Fruit fly (Drosophila melanogaster) whole organism, embryonic: ENCODE data around the gene UbcE2H.

Experiments used
- Atf3 ChIP-seq: fragments of 200-800 bp; sonication (Bioruptor generic); optimal IDR thresholded peaks from 3 replicates; lab custom pipeline; 2016; ENCODE audit warnings: missing biosample characterization, missing genetic modification characterization
- Bdp1 ChIP-seq: fragments of 200-800 bp; sonication (Bioruptor generic); optimal IDR thresholded peaks from 3 replicates; lab custom pipeline; 2016; ENCODE audit warnings: missing biosample characterization, missing genetic modification characterization
- CG1024 ChIP-seq: fragments of 200-800 bp; sonication (Bioruptor generic); IDR thresholded peaks from 2 replicates; pipeline ENCODE4 v1.3.6; 2022; ENCODE audit warnings: missing biosample characterization, missing genetic modification characterization
- CG10321 ChIP-seq: fragments of 200-800 bp; sonication (Bioruptor generic); IDR thresholded peaks from 2 replicates; pipeline ENCODE4 v1.3.6; 2022; ENCODE audit warnings: missing biosample characterization, missing genetic modification characterization
- CG10654 ChIP-seq: fragments of 200-800 bp; sonication (Bioruptor generic); optimal IDR thresholded peaks from 2 replicates; lab custom pipeline; 2016; ENCODE audit warnings: missing biosample characterization, missing genetic modification characterization
- CG15696 ChIP-seq: fragments of 200-800 bp; sonication (Bioruptor generic); optimal IDR thresholded peaks from 2 replicates; lab custom pipeline; 2019; ENCODE audit warnings: missing biosample characterization, mild to moderate bottlenecking, missing genetic modification characterization, moderate library complexity
- CG1603 ChIP-seq: fragments of 200-800 bp; sonication (Bioruptor generic); optimal IDR thresholded peaks from 2 replicates; lab custom pipeline; 2019; ENCODE audit warnings: missing biosample characterization, mild to moderate bottlenecking, missing genetic modification characterization, moderate library complexity
- CG2712 ChIP-seq: fragments of 200-800 bp; optimal IDR thresholded peaks from 3 replicates; lab custom pipeline; 2019; ENCODE audit warnings: missing biosample characterization, mild to moderate bottlenecking, missing genetic modification characterization, moderate library complexity
- CG2889 ChIP-seq: fragments of 200-800 bp; sonication (Bioruptor generic); IDR thresholded peaks from 3 replicates; pipeline ENCODE4 v1.3.6; 2022; ENCODE audit warnings: missing biosample characterization, missing genetic modification characterization
- CG31441 ChIP-seq: fragments of 200-800 bp; sonication (Bioruptor generic); IDR thresholded peaks from 2 replicates; pipeline ENCODE4 v1.3.6; 2022; ENCODE audit warnings: missing biosample characterization, missing genetic modification characterization
- CG33557 ChIP-seq: fragments of 200-800 bp; sonication (Bioruptor generic); optimal IDR thresholded peaks from 2 replicates; lab custom pipeline; 2019; ENCODE audit warnings: missing biosample characterization, mild to moderate bottlenecking, missing genetic modification characterization, moderate library complexity
- CG3995 ChIP-seq: fragments of 200-800 bp; sonication (Bioruptor generic); optimal IDR thresholded peaks from 3 replicates; lab custom pipeline; 2016; ENCODE audit warnings: missing biosample characterization, missing genetic modification characterization
- CG4404 ChIP-seq: fragments of 200-800 bp; sonication (Bioruptor generic); IDR thresholded peaks from 2 replicates; pipeline ENCODE4 v1.3.6; 2022; ENCODE audit warnings: missing biosample characterization, missing genetic modification characterization
- CG6254 ChIP-seq: fragments of 200-800 bp; sonication (Bioruptor generic); optimal IDR thresholded peaks from 3 replicates; lab custom pipeline; 2017; ENCODE audit warnings: mild to moderate bottlenecking, missing biosample characterization, missing genetic modification reagents, missing genetic modification characterization
- CG6854 ChIP-seq: fragments of 200-800 bp; sonication (Bioruptor generic); optimal IDR thresholded peaks from 3 replicates; lab custom pipeline; 2017; ENCODE audit warnings: missing biosample characterization, mild to moderate bottlenecking, missing genetic modification characterization
- CG7271 ChIP-seq: fragments of 200-800 bp; sonication (Bioruptor generic); optimal IDR thresholded peaks from 2 replicates; lab custom pipeline; 2018; ENCODE audit warnings: missing biosample characterization, mild to moderate bottlenecking, missing genetic modification characterization, moderate library complexity
- CG7357 ChIP-seq: fragments of 200-800 bp; sonication (Bioruptor generic); IDR thresholded peaks from 3 replicates; pipeline ENCODE4 v1.3.6; 2022; ENCODE audit warnings: missing biosample characterization, missing genetic modification characterization
- CG7786 ChIP-seq: fragments of 200-800 bp; sonication (Bioruptor generic); optimal IDR thresholded peaks from 2 replicates; lab custom pipeline; 2016; ENCODE audit warnings: missing biosample characterization, missing genetic modification characterization
- CG7839 ChIP-seq: fragments of 200-800 bp; sonication (Bioruptor generic); optimal IDR thresholded peaks from 3 replicates; lab custom pipeline; 2018; ENCODE audit warnings: missing biosample characterization, mild to moderate bottlenecking, missing genetic modification characterization, moderate library complexity
- CG8944 ChIP-seq: fragments of 200-800 bp; sonication (Bioruptor generic); optimal IDR thresholded peaks from 3 replicates; lab custom pipeline; 2016; ENCODE audit warnings: missing biosample characterization, missing genetic modification characterization
- CG9437 ChIP-seq: fragments of 200-800 bp; sonication (Bioruptor generic); optimal IDR thresholded peaks from 2 replicates; lab custom pipeline; 2018; ENCODE audit warnings: missing biosample characterization, mild to moderate bottlenecking, missing genetic modification characterization
- Ets65A ChIP-seq: fragments of 200-800 bp; sonication (Bioruptor generic); peaks from one replicate; lab custom pipeline; 2016; ENCODE audit warnings: missing biosample characterization, missing genetic modification characterization
- MESR4 ChIP-seq: fragments of 200-800 bp; sonication (Bioruptor generic); optimal IDR thresholded peaks from 2 replicates; lab custom pipeline; 2018; ENCODE audit warnings: missing biosample characterization, mild to moderate bottlenecking, missing genetic modification characterization, moderate library complexity
- Mad ChIP-seq: fragments of 200-800 bp; sonication (Bioruptor generic); optimal IDR thresholded peaks from 2 replicates; lab custom pipeline; 2016; ENCODE audit warnings: missing biosample characterization, missing genetic modification characterization
- NfI ChIP-seq: fragments of 200-800 bp; sonication (Bioruptor generic); optimal IDR thresholded peaks from 3 replicates; lab custom pipeline; 2018; ENCODE audit warnings: missing biosample characterization, mild to moderate bottlenecking, missing genetic modification characterization, moderate library complexity
- Ptx1 ChIP-seq: fragments of 200-800 bp; sonication (Bioruptor generic); IDR thresholded peaks from 2 replicates; pipeline ENCODE4 v1.3.6; 2022; ENCODE audit warnings: missing biosample characterization, missing genetic modification characterization
- Trl ChIP-seq, 3 experiments: fragments of >200 bp in 2 of 3; fragments of 200-800 bp in 1 of 3; sonication (Bioruptor generic) in 1 of 3; optimal IDR thresholded peaks; 2 replicates in 1 of 3; 3 replicates in 2 of 3; lab custom pipeline; 2016 to 2017; ENCODE audit warnings: missing biosample characterization in 1 of 3, missing genetic modification characterization in 1 of 3
- ac ChIP-seq: fragments of 200-800 bp; sonication (Bioruptor generic); optimal IDR thresholded peaks from 3 replicates; lab custom pipeline; 2017; ENCODE audit warnings: missing biosample characterization, mild to moderate bottlenecking, missing genetic modification characterization
- ash1 ChIP-seq: fragments of 200-800 bp; sonication (Bioruptor generic); optimal IDR thresholded peaks from 2 replicates; lab custom pipeline; 2018; ENCODE audit warnings: missing biosample characterization, mild to moderate bottlenecking, missing genetic modification characterization
- ci ChIP-seq: fragments of 200-800 bp; sonication (Bioruptor generic); IDR thresholded peaks from 3 replicates; pipeline ENCODE4 v1.3.6; 2022; ENCODE audit warnings: missing biosample characterization, missing genetic modification characterization
- cwo ChIP-seq: fragments of 200-800 bp; sonication (Bioruptor generic); optimal IDR thresholded peaks from 3 replicates; lab custom pipeline; 2017; ENCODE audit warnings: missing biosample characterization, missing genetic modification characterization, mild to moderate bottlenecking, moderate library complexity, missing genetic modification reagents
- dmrt11E ChIP-seq: fragments of 200-800 bp; sonication (Bioruptor generic); optimal IDR thresholded peaks from 3 replicates; lab custom pipeline; 2018; ENCODE audit warnings: missing biosample characterization, mild to moderate bottlenecking, missing genetic modification characterization, moderate library complexity
- fd3F ChIP-seq: fragments of 200-800 bp; sonication (Bioruptor generic); optimal IDR thresholded peaks from 2 replicates; lab custom pipeline; 2018; ENCODE audit warnings: missing biosample characterization, mild to moderate bottlenecking, missing genetic modification characterization, moderate library complexity
- ftz-f1 ChIP-seq: fragments of 200-800 bp; sonication (Bioruptor generic); optimal IDR thresholded peaks from 2 replicates; lab custom pipeline; 2016; ENCODE audit warnings: missing biosample characterization, missing genetic modification characterization
- gce ChIP-seq: fragments of 200-800 bp; sonication (Bioruptor generic); IDR thresholded peaks from 3 replicates; pipeline ENCODE4 v1.3.6; 2022; ENCODE audit warnings: missing biosample characterization, missing genetic modification characterization
- gsb ChIP-seq: fragments of 200-800 bp; sonication (Bioruptor generic); IDR thresholded peaks from 2 replicates; pipeline ENCODE4 v1.3.6; 2022; ENCODE audit warnings: missing biosample characterization, missing genetic modification characterization
- hbn ChIP-seq: fragments of 200-800 bp; sonication (Bioruptor generic); IDR thresholded peaks from 2 replicates; pipeline ENCODE4 v1.3.6; 2022; ENCODE audit warnings: missing biosample characterization, missing genetic modification characterization; ENCODE audit not compliant: partially characterized antibody
- her ChIP-seq: fragments of 200-800 bp; sonication (Bioruptor generic); optimal IDR thresholded peaks from 2 replicates; lab custom pipeline; 2016; ENCODE audit warnings: missing biosample characterization, missing genetic modification characterization
- ind ChIP-seq: fragments of 200-800 bp; sonication (Bioruptor generic); optimal IDR thresholded peaks from 3 replicates; lab custom pipeline; 2016; ENCODE audit warnings: missing biosample characterization, missing genetic modification characterization
- inv ChIP-seq: fragments of 200-800 bp; sonication (Bioruptor generic); IDR thresholded peaks from 2 replicates; pipeline ENCODE4 v1.3.6; 2022; ENCODE audit warnings: missing biosample characterization, missing genetic modification characterization; ENCODE audit not compliant: partially characterized antibody
- jumu ChIP-seq: fragments of 200-800 bp; sonication (Bioruptor generic); optimal IDR thresholded peaks from 3 replicates; lab custom pipeline; 2016; ENCODE audit warnings: missing biosample characterization, missing genetic modification characterization
- luna ChIP-seq: fragments of 200-800 bp; sonication (Bioruptor generic); optimal IDR thresholded peaks from 2 replicates; lab custom pipeline; 2016; ENCODE audit warnings: missing biosample characterization, missing genetic modification characterization
- mam ChIP-seq: fragments of 200-800 bp; sonication (Bioruptor generic); optimal IDR thresholded peaks from 3 replicates; lab custom pipeline; 2016; ENCODE audit warnings: missing biosample characterization, missing genetic modification characterization
- mirr ChIP-seq: fragments of 200-800 bp; sonication (Bioruptor generic); optimal IDR thresholded peaks from 3 replicates; lab custom pipeline; 2018; ENCODE audit warnings: missing biosample characterization, mild to moderate bottlenecking, missing genetic modification characterization
- pum ChIP-seq: fragments of 200-800 bp; sonication (Bioruptor generic); optimal IDR thresholded peaks from 2 replicates; lab custom pipeline; 2016; ENCODE audit warnings: missing biosample characterization, missing genetic modification characterization
- ro ChIP-seq: fragments of 200-800 bp; sonication (Bioruptor generic); IDR thresholded peaks from 2 replicates; pipeline ENCODE4 v1.3.6; 2022; ENCODE audit warnings: missing biosample characterization, missing genetic modification characterization
- sob ChIP-seq: fragments of 200-800 bp; sonication (Bioruptor generic); IDR thresholded peaks from 2 replicates; pipeline ENCODE4 v1.3.6; 2022; ENCODE audit warnings: missing biosample characterization, missing genetic modification characterization
- ssp ChIP-seq: fragments of 200-800 bp; sonication (Bioruptor generic); IDR thresholded peaks from 2 replicates; pipeline ENCODE4 v1.3.6; 2022; ENCODE audit warnings: missing biosample characterization, missing genetic modification characterization
- tio ChIP-seq: fragments of 200-800 bp; sonication (Bioruptor generic); optimal IDR thresholded peaks from 2 replicates; lab custom pipeline; 2017; ENCODE audit warnings: missing biosample characterization, missing genetic modification characterization, inconsistent platforms
- tup ChIP-seq: fragments of 200-800 bp; sonication (Bioruptor generic); optimal IDR thresholded peaks from 2 replicates; lab custom pipeline; 2016; ENCODE audit warnings: missing biosample characterization, mild to moderate bottlenecking, missing genetic modification characterization, moderate library complexity
- vvl ChIP-seq: fragments of 200-800 bp; sonication (Bioruptor generic); IDR thresholded peaks from 2 replicates; pipeline ENCODE4 v1.3.6; 2022; ENCODE audit warnings: missing biosample characterization, missing genetic modification characterization
- wdn ChIP-seq: fragments of 200-800 bp; sonication (Bioruptor generic); IDR thresholded peaks from 2 replicates; pipeline ENCODE4 v1.3.6; 2022; ENCODE audit warnings: missing biosample characterization, missing genetic modification characterization

The UbcE2H gene

DNA sequence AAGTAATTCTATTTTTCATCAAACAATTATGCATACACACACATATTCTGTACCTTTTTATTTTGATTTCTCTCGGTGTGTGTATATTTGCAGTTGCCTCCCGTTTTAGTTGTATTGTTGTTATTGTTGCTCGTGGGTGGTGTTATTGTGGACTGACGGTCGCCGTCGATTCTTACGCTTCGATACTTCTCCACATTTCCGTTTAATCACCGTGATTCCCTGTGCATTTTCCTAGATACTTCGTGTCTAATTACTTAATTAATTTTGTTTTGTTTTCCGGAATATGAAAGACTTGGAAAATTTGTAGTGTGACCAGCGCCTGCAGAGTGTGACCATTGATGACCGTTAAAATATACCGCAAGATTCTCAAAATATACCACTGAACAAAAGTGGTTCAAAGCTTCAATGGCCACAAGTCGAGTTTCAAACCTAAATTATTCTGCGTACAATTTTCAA lies at the start of gene UbcE2H (continued):
- TF ChIP-seq CG3995 (GFP tag; lab: Kevin White, UChicago): no peak
- no peak for TF ChIP-seq Ets65A (GFP tag; lab: Kevin White, UChicago)
- no peak for TF ChIP-seq CG31441 (GFP tag; lab: Robert Waterston, UW)
- no peak for TF ChIP-seq CG9437 (GFP tag; lab: Kevin White, UChicago)
- no peak for TF ChIP-seq fd3F
- TF ChIP-seq CG33557: no peak
- TF ChIP-seq sob (GFP tag; lab: Robert Waterston, UW): no peak
- no peak for TF ChIP-seq hbn (GFP tag; lab: Robert Waterston, UW)
- TF ChIP-seq Trl (optimal IDR thresholded peaks at IDR 0.05; lab: Kevin White, UChicago): no peak
- no peak for TF ChIP-seq Trl (GFP tag; optimal IDR thresholded peaks at IDR 0.05; lab: Kevin White, UChicago)
- TF ChIP-seq CG7271 (tag; lab: Kevin White, UChicago): no peak
- peak; percentile 77 for TF ChIP-seq vvl
- TF ChIP-seq pum (GFP tag; lab: Kevin White, UChicago): no peak
- TF ChIP-seq CG7839 (tag; lab: Kevin White, UChicago): no peak
- TF ChIP-seq dmrt11E (tag; lab: Kevin White, UChicago): no peak
- TF ChIP-seq CG7357: no peak
- TF ChIP-seq CG8944 (GFP tag; lab: Kevin White, UChicago): no peak
- TF ChIP-seq gsb: no peak
- TF ChIP-seq mirr (GFP tag; lab: Kevin White, UChicago): no peak
- TF ChIP-seq ro (GFP tag; lab: Robert Waterston, UW): no peak
- no peak for TF ChIP-seq Ptx1 (GFP tag; lab: Robert Waterston, UW)
- no peak for TF ChIP-seq NfI (GFP tag; lab: Kevin White, UChicago)
- no peak for TF ChIP-seq tio (GFP tag; lab: Kevin White, UChicago)
- TF ChIP-seq CG6854 (GFP tag; lab: Kevin White, UChicago): no peak
- no peak for TF ChIP-seq ash1 (GFP tag; lab: Kevin White, UChicago)
- TF ChIP-seq ci (GFP tag; lab: Robert Waterston, UW): 0 out of 3 replicates have a peak, but pooled peaks have one; percentile 25
- TF ChIP-seq CG7786 (GFP tag; lab: Kevin White, UChicago): no peak
- no peak for TF ChIP-seq gce (GFP tag; lab: Robert Waterston, UW)
- no peak for TF ChIP-seq ac (GFP tag; lab: Kevin White, UChicago)
- TF ChIP-seq wdn: no peak
- TF ChIP-seq luna (GFP tag; lab: Kevin White, UChicago): no peak
- peak; percentile 71 for TF ChIP-seq CG1603 (tag; lab: Kevin White, UChicago)
- no peak for TF ChIP-seq Atf3 (GFP tag; lab: Kevin White, UChicago)

- TF ChIP-seq Bdp1 (GFP tag; lab: Kevin White, UChicago): peak; percentile 63
- TF ChIP-seq CG10654 (GFP tag; lab: Kevin White, UChicago): peak; percentile 73
- peak; percentile 56; the same call in 1 of the 2 replicates for TF ChIP-seq CG4404 (GFP tag; lab: Robert Waterston, UW)
- TF ChIP-seq CG2889: peak; percentile 67; the same call in 2 of the 3 replicates
- TF ChIP-seq inv (GFP tag; lab: Robert Waterston, UW): no peak
- peak; percentile 45 for TF ChIP-seq CG6254
- TF ChIP-seq Mad (GFP tag; lab: Kevin White, UChicago): peak; percentile 81
- no peak for TF ChIP-seq CG10321 (GFP tag; lab: Robert Waterston, UW)
- TF ChIP-seq mam (GFP tag; lab: Kevin White, UChicago): peak; percentile 90
- TF ChIP-seq tup (GFP tag; lab: Kevin White, UChicago): peak; percentile 68
- TF ChIP-seq ftz-f1: no peak
- 0 out of 2 replicates have a peak, but pooled peaks have one; percentile 27 for TF ChIP-seq CG1024 (GFP tag; lab: Robert Waterston, UW)
- peak; percentile 77 for TF ChIP-seq CG15696 (tag; lab: Kevin White, UChicago)
- TF ChIP-seq cwo (GFP tag; lab: Kevin White, UChicago): peak; percentile 71
- TF ChIP-seq CG2712: peak; percentile 87
- TF ChIP-seq jumu (GFP tag; lab: Kevin White, UChicago): peak; percentile 77
- peak; percentile 20; the same call in 1 of the 2 replicates for TF ChIP-seq ssp (GFP tag; lab: Robert Waterston, UW)
- peak; percentile 88 for TF ChIP-seq her (GFP tag; lab: Kevin White, UChicago)
- peak; percentile 51 for TF ChIP-seq MESR4
- peak; percentile 84 for TF ChIP-seq ind (GFP tag; lab: Kevin White, UChicago)
Observed at dm6 chrX:8143537-8143936, 49.7 kb upstream of the UbcE2H start, which contains the start of gene CG17982. Gene CG17982 (minus strand): TSS chrX:8143835.
